Fruit fly (Drosophila melanogaster) whole organism, embryonic: ENCODE results near the gene RpL24-like.
A peak's percentile ranks its signal among the peaks of the same experiment; 100 is the strongest.

ENCODE experiments used
- Ada2b ChIP-seq: fragments of 200-800 bp; sonication (Bioruptor generic); IDR thresholded peaks from 2 replicates; pipeline ENCODE4 v1.3.6; 2022; ENCODE audit warnings: missing biosample characterization, missing genetic modification characterization
- Atf3 ChIP-seq: fragments of 200-800 bp; sonication (Bioruptor generic); optimal IDR thresholded peaks from 3 replicates; lab custom pipeline; 2016; ENCODE audit warnings: missing biosample characterization, missing genetic modification characterization
- B-H1 ChIP-seq: fragments of 200-800 bp; sonication (Bioruptor generic); IDR thresholded peaks from 3 replicates; pipeline ENCODE4 v1.3.6; 2022; ENCODE audit warnings: missing biosample characterization, missing genetic modification characterization
- BEAF-32 ChIP-seq: fragments of 200-800 bp; sonication (Bioruptor generic); optimal IDR thresholded peaks from 3 replicates; lab custom pipeline; 2017; ENCODE audit warnings: missing biosample characterization, missing genetic modification characterization, mild to moderate bottlenecking, moderate library complexity, missing genetic modification reagents
- BtbVII ChIP-seq: fragments of 200-800 bp; sonication (Bioruptor generic); optimal IDR thresholded peaks from 3 replicates; lab custom pipeline; 2017; ENCODE audit warnings: missing biosample characterization, mild to moderate bottlenecking, missing genetic modification characterization
- CG10147 ChIP-seq: fragments of 200-800 bp; sonication (Bioruptor generic); optimal IDR thresholded peaks from 2 replicates; lab custom pipeline; 2019; ENCODE audit warnings: missing biosample characterization, mild to moderate bottlenecking, missing genetic modification characterization, moderate library complexity
- CG10543 ChIP-seq: fragments of 200-800 bp; sonication (Bioruptor generic); optimal IDR thresholded peaks from 3 replicates; lab custom pipeline; 2017; ENCODE audit warnings: missing biosample characterization, mild to moderate bottlenecking, missing genetic modification characterization, moderate library complexity
- CG10565 ChIP-seq: fragments of 200-800 bp; sonication (Bioruptor generic); optimal IDR thresholded peaks from 3 replicates; lab custom pipeline; 2016; ENCODE audit warnings: missing biosample characterization, mild to moderate bottlenecking, missing genetic modification characterization
- CG11560 ChIP-seq: fragments of 200-800 bp; sonication (Bioruptor generic); IDR thresholded peaks from 3 replicates; pipeline ENCODE4 v1.3.6; 2022; ENCODE audit warnings: missing biosample characterization, missing genetic modification characterization
- CG12155 ChIP-seq: fragments of 200-800 bp; sonication (Bioruptor generic); optimal IDR thresholded peaks from 3 replicates; lab custom pipeline; 2016; ENCODE audit warnings: missing biosample characterization, missing genetic modification characterization
- CG13296 ChIP-seq: fragments of 200-800 bp; sonication (Bioruptor generic); optimal IDR thresholded peaks from 3 replicates; lab custom pipeline; 2018; ENCODE audit warnings: missing biosample characterization, mild to moderate bottlenecking, missing genetic modification characterization
- CG15011 ChIP-seq: fragments of 200-800 bp; sonication (Bioruptor generic); optimal IDR thresholded peaks from 3 replicates; lab custom pipeline; 2018; ENCODE audit warnings: missing biosample characterization, mild to moderate bottlenecking, missing genetic modification characterization
- CG16815 ChIP-seq: fragments of 200-800 bp; sonication (Bioruptor generic); optimal IDR thresholded peaks from 3 replicates; lab custom pipeline; 2017; ENCODE audit warnings: missing biosample characterization, mild to moderate bottlenecking, missing genetic modification characterization
- CG17359 ChIP-seq: fragments of 200-800 bp; sonication (Bioruptor generic); optimal IDR thresholded peaks from 3 replicates; lab custom pipeline; 2018; ENCODE audit warnings: missing biosample characterization, mild to moderate bottlenecking, missing genetic modification characterization, moderate library complexity
- CG18011 ChIP-seq: fragments of 200-800 bp; sonication (Bioruptor generic); optimal IDR thresholded peaks from 2 replicates; lab custom pipeline; 2017; ENCODE audit warnings: missing biosample characterization, missing genetic modification characterization, mild to moderate bottlenecking, moderate library complexity, missing genotype
- CG18599 ChIP-seq: fragments of 200-800 bp; sonication (Bioruptor generic); optimal IDR thresholded peaks from 3 replicates; lab custom pipeline; 2017; ENCODE audit warnings: missing biosample characterization, missing genetic modification characterization, mild to moderate bottlenecking, moderate library complexity, missing genetic modification reagents
- CG2678 ChIP-seq: fragments of 200-800 bp; sonication (Bioruptor generic); optimal IDR thresholded peaks from 3 replicates; lab custom pipeline; 2019; ENCODE audit warnings: missing biosample characterization, mild to moderate bottlenecking, missing genetic modification characterization, moderate library complexity
- CG31441 ChIP-seq: fragments of 200-800 bp; sonication (Bioruptor generic); IDR thresholded peaks from 2 replicates; pipeline ENCODE4 v1.3.6; 2022; ENCODE audit warnings: missing biosample characterization, missing genetic modification characterization
- CG34422 ChIP-seq: fragments of 200-800 bp; sonication (Bioruptor generic); IDR thresholded peaks from 3 replicates; pipeline ENCODE4 v1.3.6; 2022; ENCODE audit warnings: missing biosample characterization, missing genetic modification characterization
- CG3847 ChIP-seq: fragments of 200-800 bp; sonication (Bioruptor generic); IDR thresholded peaks from 2 replicates; pipeline ENCODE4 v1.3.6; 2022; ENCODE audit warnings: missing biosample characterization, missing genetic modification characterization
- CG6254 ChIP-seq: fragments of 200-800 bp; sonication (Bioruptor generic); optimal IDR thresholded peaks from 3 replicates; lab custom pipeline; 2017; ENCODE audit warnings: mild to moderate bottlenecking, missing biosample characterization, missing genetic modification reagents, missing genetic modification characterization
- CG7928 ChIP-seq: fragments of 200-800 bp; sonication (Bioruptor generic); optimal IDR thresholded peaks from 2 replicates; lab custom pipeline; 2017; ENCODE audit warnings: missing biosample characterization, mild to moderate bottlenecking, missing genetic modification characterization
- CG9727 ChIP-seq: fragments of 200-800 bp; sonication (Bioruptor generic); optimal IDR thresholded peaks from 3 replicates; lab custom pipeline; 2017; ENCODE audit warnings: missing biosample characterization, mild to moderate bottlenecking, missing genetic modification characterization
- Dip2 ChIP-seq: fragments of 200-800 bp; sonication (Bioruptor generic); IDR thresholded peaks from 2 replicates; pipeline ENCODE4 v1.3.6; 2022; ENCODE audit warnings: missing biosample characterization, missing genetic modification characterization
- Drgx ChIP-seq: fragments of 200-800 bp; sonication (Bioruptor generic); IDR thresholded peaks from 2 replicates; pipeline ENCODE4 v1.3.6; 2022; ENCODE audit warnings: missing biosample characterization, missing genetic modification characterization
- E2f1 ChIP-seq: fragments of 200-800 bp; sonication (Bioruptor generic); IDR thresholded peaks from 2 replicates; pipeline ENCODE4 v1.3.6; 2022; ENCODE audit warnings: missing biosample characterization, missing genetic modification characterization
- Fer1 ChIP-seq: fragments of 200-800 bp; sonication (Bioruptor generic); optimal IDR thresholded peaks from 2 replicates; lab custom pipeline; 2017; ENCODE audit warnings: missing biosample characterization, mild to moderate bottlenecking, missing genetic modification characterization
- H2.0 ChIP-seq: fragments of 200-800 bp; sonication (Bioruptor generic); IDR thresholded peaks from 2 replicates; pipeline ENCODE4 v1.3.6; 2022; ENCODE audit warnings: missing biosample characterization, missing genetic modification characterization
- Hmx ChIP-seq: fragments of 200-800 bp; sonication (Bioruptor generic); optimal IDR thresholded peaks from 2 replicates; lab custom pipeline; 2016; ENCODE audit warnings: missing biosample characterization, missing genetic modification characterization
- Hr51 ChIP-seq, 2 experiments: fragments of 200-800 bp; sonication (Bioruptor generic); optimal IDR thresholded peaks; 2 replicates in 1 of 2; 3 replicates in 1 of 2; lab custom pipeline; 2016 to 2018; ENCODE audit warnings: missing biosample characterization in 2 of 2, missing genetic modification characterization in 2 of 2, mild to moderate bottlenecking in 1 of 2, moderate library complexity in 1 of 2
- MBD-R2 ChIP-seq: fragments of 200-800 bp; sonication (Bioruptor generic); IDR thresholded peaks from 2 replicates; pipeline ENCODE4 v1.3.6; 2022; ENCODE audit warnings: missing biosample characterization, missing genetic modification characterization
- Max ChIP-seq: fragments of 200-800 bp; sonication (Bioruptor generic); optimal IDR thresholded peaks from 2 replicates; lab custom pipeline; 2016; ENCODE audit warnings: missing biosample characterization, mild to moderate bottlenecking, missing genetic modification characterization
- NFAT ChIP-seq: fragments of 200-800 bp; sonication (Bioruptor generic); IDR thresholded peaks from 2 replicates; pipeline ENCODE4 v1.3.6; 2022; ENCODE audit warnings: missing biosample characterization, missing genetic modification characterization
- Poxn ChIP-seq: fragments of 200-800 bp; sonication (Bioruptor generic); IDR thresholded peaks from 2 replicates; pipeline ENCODE4 v1.3.6; 2022; ENCODE audit warnings: missing biosample characterization, missing genetic modification characterization
- Sin3A ChIP-seq: fragments of >200 bp; optimal IDR thresholded peaks from 2 replicates; lab custom pipeline; 2018
- bab2 ChIP-seq: fragments of 200-800 bp; sonication (Bioruptor generic); optimal IDR thresholded peaks from 2 replicates; lab custom pipeline; 2016; ENCODE audit warnings: missing biosample characterization, missing genetic modification characterization
- corto ChIP-seq: fragments of 200-800 bp; sonication (Bioruptor generic); optimal IDR thresholded peaks from 2 replicates; lab custom pipeline; 2016; ENCODE audit warnings: missing biosample characterization, mild to moderate bottlenecking, missing genetic modification characterization, moderate library complexity
- croc ChIP-seq: fragments of 200-800 bp; sonication (Bioruptor generic); conservative IDR thresholded peaks from 3 replicates; pipeline ENCODE4 v1.3.6; 2022; ENCODE audit warnings: missing biosample characterization, missing genetic modification characterization
- gem ChIP-seq: fragments of 200-800 bp; sonication (Bioruptor generic); optimal IDR thresholded peaks from 2 replicates; lab custom pipeline; 2019; ENCODE audit warnings: missing biosample characterization, mild to moderate bottlenecking, missing genetic modification characterization, moderate library complexity
- nau ChIP-seq: fragments of 200-800 bp; sonication (Bioruptor generic); optimal IDR thresholded peaks from 3 replicates; lab custom pipeline; 2017; ENCODE audit warnings: missing biosample characterization, mild to moderate bottlenecking, missing genetic modification characterization, missing genetic modification reagents
- prd ChIP-seq, 3 experiments: fragments of >200 bp in 2 of 3; fragments of 200-800 bp in 1 of 3; sonication (Bioruptor generic) in 1 of 3; optimal IDR thresholded peaks in 2 of 3; IDR thresholded peaks in 1 of 3; 2 replicates in 2 of 3; 3 replicates in 1 of 3; pipeline versions ENCODE4 v1.3.6 to Lab custom; 2017 to 2022; ENCODE audit warnings: missing biosample characterization in 1 of 3, missing genetic modification characterization in 1 of 3
- ranshi ChIP-seq: fragments of 200-800 bp; sonication (Bioruptor generic); IDR thresholded peaks from 2 replicates; pipeline ENCODE4 v1.3.6; 2022; ENCODE audit warnings: missing biosample characterization, missing genetic modification characterization
- slou ChIP-seq: fragments of 200-800 bp; sonication (Bioruptor generic); optimal IDR thresholded peaks from 3 replicates; lab custom pipeline; 2016; ENCODE audit warnings: missing biosample characterization, missing genetic modification characterization
- trh ChIP-seq: fragments of 200-800 bp; sonication (Bioruptor generic); optimal IDR thresholded peaks from 2 replicates; lab custom pipeline; 2016; ENCODE audit warnings: missing biosample characterization, missing genetic modification characterization
- unpg ChIP-seq: fragments of 200-800 bp; sonication (Bioruptor generic); optimal IDR thresholded peaks from 3 replicates; lab custom pipeline; 2018; ENCODE audit warnings: missing biosample characterization, mild to moderate bottlenecking, missing genetic modification characterization, moderate library complexity
- vfl ChIP-seq: fragments of 200-800 bp; sonication (Bioruptor generic); optimal IDR thresholded peaks from 2 replicates; lab custom pipeline; 2016; ENCODE audit warnings: missing biosample characterization, missing genetic modification characterization
- vvl ChIP-seq: fragments of 200-800 bp; sonication (Bioruptor generic); IDR thresholded peaks from 2 replicates; pipeline ENCODE4 v1.3.6; 2022; ENCODE audit warnings: missing biosample characterization, missing genetic modification characterization
- zen2 ChIP-seq: fragments of 200-800 bp; sonication (Bioruptor generic); IDR thresholded peaks from 3 replicates; pipeline ENCODE4 v1.3.6; 2022; ENCODE audit warnings: missing biosample characterization, missing genetic modification characterization; ENCODE audit not compliant: partially characterized antibody

Gene RpL24-like

dm6 chr3R:11454210-11454904 is 23.0 kb upstream of the RpL24-like start (continued):
- TF ChIP-seq Sin3A (lab: Kevin White, UChicago) (no peak), CG13296 (GFP tag; lab: Kevin White, UChicago) (peak; percentile 39), CG31441 (peak; percentile 40; the same call in 1 of the 2 replicates), vvl (GFP tag; lab: Robert Waterston, UW) (0 out of 2 replicates have a peak, but pooled peaks have one; percentile 31), CG12155 (GFP tag; lab: Kevin White, UChicago) (peak; percentile 63), CG17359 (peak; percentile 47), Fer1 (peak; percentile 46), CG10543 (GFP tag; lab: Kevin White, UChicago) (peak; percentile 19), NFAT (peak; percentile 39; the same call in 1 of the 2 replicates), CG11560 (tag; lab: Robert Waterston, UW) (peak; percentile 41; the same call in 1 of the 3 replicates), Dip2 (GFP tag; lab: Robert Waterston, UW) (0 out of 2 replicates have a peak, but pooled peaks have one; percentile 13), croc (GFP tag; lab: Robert Waterston, UW) (no peak), vfl (peak; percentile 12), Ada2b (GFP tag; lab: Robert Waterston, UW) (peak; percentile 49), Hr51 (GFP tag; optimal IDR thresholded peaks at IDR 0.05; lab: Kevin White, UChicago) (peak; percentile 58 to 75), trh (no peak), Poxn (peak; percentile 30; the same call in 1 of the 2 replicates), CG10147 (GFP tag; lab: Kevin White, UChicago) (peak; percentile 88), Hmx (peak; percentile 40), CG34422 (GFP tag; lab: Robert Waterston, UW) (no peak; the same call in 2 of the 3 replicates), H2.0 (GFP tag; lab: Robert Waterston, UW) (0 out of 2 replicates have a peak, but pooled peaks have one; percentile 31), BEAF-32 (GFP tag; lab: Kevin White, UChicago) (no peak), corto (GFP tag; lab: Kevin White, UChicago) (peak; percentile 13), BtbVII (GFP tag; lab: Kevin White, UChicago) (peak; percentile 22), Atf3 (GFP tag; lab: Kevin White, UChicago) (peak; percentile 3), CG10565 (GFP tag; lab: Kevin White, UChicago) (no peak), bab2 (GFP tag; lab: Kevin White, UChicago) (peak; percentile 19), B-H1 (no peak; the same call in 2 of the 3 replicates), unpg (peak; percentile 68), E2f1 (peak; percentile 47; the same call in 1 of the 2 replicates), slou (GFP tag; lab: Kevin White, UChicago) (peak; percentile 38), CG15011 (GFP tag; lab: Kevin White, UChicago) (peak; percentile 49), Drgx (GFP tag; lab: Robert Waterston, UW) (no peak), CG6254 (GFP tag; lab: Kevin White, UChicago) (no peak), CG18011 (GFP tag; lab: Kevin White, UChicago) (peak; percentile 20), CG7928 (GFP tag; lab: Kevin White, UChicago) (peak; percentile 5), Max (GFP tag; lab: Kevin White, UChicago) (no peak), gem (peak; percentile 84), CG3847 (GFP tag; lab: Robert Waterston, UW) (peak; percentile 70), nau (GFP tag; lab: Kevin White, UChicago) (peak; percentile 31), ranshi (GFP tag; lab: Robert Waterston, UW) (peak; percentile 26; the same call in 1 of the 2 replicates), MBD-R2 (GFP tag; lab: Robert Waterston, UW) (peak; percentile 30; the same call in 1 of the 2 replicates), CG16815 (GFP tag; lab: Kevin White, UChicago) (peak; percentile 60), CG18599 (peak; percentile 50), CG2678 (tag; lab: Kevin White, UChicago) (peak; percentile 74), CG9727 (GFP tag; lab: Kevin White, UChicago) (peak; percentile 68), prd (optimal IDR thresholded peaks at IDR 0.05; lab: Kevin White, UChicago) (no peak), prd (GFP tag; IDR thresholded peaks at IDR 0.05; lab: Robert Waterston, UW) (peak; percentile 68), zen2 (GFP tag; lab: Robert Waterston, UW) (no peak)
